Fruit fly (Drosophila melanogaster): Measurements from ENCODE around the gene BicD.

Gene BicD

dm6 chr2L:17477710-17478109, 4.7 kb upstream of the BicD start, which contains the start of gene cass (continued):
- TF ChIP-seq CG7357 (GFP tag; IDR thresholded peaks at IDR 0.05) (no peak), Max (GFP tag; optimal IDR thresholded peaks at IDR 0.05) (peak; percentile 4), nmo (GFP tag; optimal IDR thresholded peaks at IDR 0.05) (peak; percentile 59), row (GFP tag; IDR thresholded peaks at IDR 0.05) (peak; percentile 60), unpg (GFP tag; optimal IDR thresholded peaks at IDR 0.05) (peak; percentile 23), knrl (GFP tag; IDR thresholded peaks at IDR 0.05; ENCODE audit: partially characterized antibody) (peak; percentile 91), Deaf1 (tag; optimal IDR thresholded peaks at IDR 0.05) (peak; percentile 13), phol (tag; optimal IDR thresholded peaks at IDR 0.05) (peak; percentile 97), fd64A (GFP tag; optimal IDR thresholded peaks at IDR 0.05) (no peak), CG13287 (GFP tag; IDR thresholded peaks at IDR 0.05; ENCODE audit: partially characterized antibody) (peak; percentile 93), az2 (GFP tag; optimal IDR thresholded peaks at IDR 0.05) (no peak), Myb (GFP tag; optimal IDR thresholded peaks at IDR 0.05) (peak; percentile 88), Fer1 (GFP tag; optimal IDR thresholded peaks at IDR 0.05) (no peak), CG3065 (GFP tag; optimal IDR thresholded peaks at IDR 0.05) (no peak), CG2678 (tag; optimal IDR thresholded peaks at IDR 0.05) (no peak), CG1603 (tag; optimal IDR thresholded peaks at IDR 0.05) (peak; percentile 75), CG5245 (GFP tag; optimal IDR thresholded peaks at IDR 0.05) (no peak), CG2712 (tag; optimal IDR thresholded peaks at IDR 0.05) (peak; percentile 59), CG17186 (GFP tag; optimal IDR thresholded peaks at IDR 0.05) (peak; percentile 17), CG9817 (tag; optimal IDR thresholded peaks at IDR 0.05) (no peak), CG7745 (tag; optimal IDR thresholded peaks at IDR 0.05) (no peak), CG2199 (GFP tag; IDR thresholded peaks at IDR 0.05) (peak; percentile 29; the same call in 1 of the 3 replicates), HmgZ (tag; optimal IDR thresholded peaks at IDR 0.05) (peak; percentile 62), Ets97D (GFP tag; optimal IDR thresholded peaks at IDR 0.05) (peak; percentile 59), gsb-n (tag; optimal IDR thresholded peaks at IDR 0.05) (no peak), nerfin-1 (tag; optimal IDR thresholded peaks at IDR 0.05) (peak; percentile 45), tna (GFP tag; IDR thresholded peaks at IDR 0.05; ENCODE audit: partially characterized antibody) (peak; percentile 81), CG8290 (GFP tag; optimal IDR thresholded peaks at IDR 0.05) (peak; percentile 39), CG8290 (tag; optimal IDR thresholded peaks at IDR 0.05) (peak in 1 of 2 experiments; percentile 70), CG30020 (tag; optimal IDR thresholded peaks at IDR 0.05) (peak; percentile 59), Dfd (GFP tag; optimal IDR thresholded peaks at IDR 0.05) (no peak), eyg (GFP tag; optimal IDR thresholded peaks at IDR 0.05) (no peak), CTCF (GFP tag; optimal IDR thresholded peaks at IDR 0.05) (peak; percentile 47), CG32767 (GFP tag; IDR thresholded peaks at IDR 0.05) (0 out of 2 replicates have a peak, but pooled peaks have one; percentile 17), hb (GFP tag; IDR thresholded peaks at IDR 0.05; ENCODE audit: partially characterized antibody) (peak; percentile 86), dan (GFP tag; IDR thresholded peaks at IDR 0.05) (no peak), gfzf (GFP tag; optimal IDR thresholded peaks at IDR 0.05) (peak; percentile 88), CG6683 (GFP tag; optimal IDR thresholded peaks at IDR 0.05) (no peak), Sry-δ (GFP tag; optimal IDR thresholded peaks at IDR 0.05) (peak; percentile 86), fd96Cb (tag; optimal IDR thresholded peaks at IDR 0.05) (no peak), NC2α (GFP tag; optimal IDR thresholded peaks at IDR 0.05) (no peak), Hey (tag; optimal IDR thresholded peaks at IDR 0.05) (no peak), Bdp1 (GFP tag; optimal IDR thresholded peaks at IDR 0.05) (no peak), zen (tag; optimal IDR thresholded peaks at IDR 0.05) (peak; percentile 52), unc-4 (GFP tag; IDR thresholded peaks at IDR 0.05; ENCODE audit: partially characterized antibody) (peak; percentile 93), CG10267 (tag; optimal IDR thresholded peaks at IDR 0.05) (peak; percentile 62), Vsx1 (GFP tag; optimal IDR thresholded peaks at IDR 0.05) (no peak), CG4820 (GFP tag; optimal IDR thresholded peaks at IDR 0.05) (no peak), salm (tag; optimal IDR thresholded peaks at IDR 0.05) (no peak), PHDP (tag; optimal IDR thresholded peaks at IDR 0.05) (no peak), Dll (GFP tag; IDR thresholded peaks at IDR 0.05; ENCODE audit: partially characterized antibody) (peak; percentile 90)

Data from whole organism, embryonic.